Fruit fly (Drosophila melanogaster): ENCODE results near the gene CG17108.

DNA sequence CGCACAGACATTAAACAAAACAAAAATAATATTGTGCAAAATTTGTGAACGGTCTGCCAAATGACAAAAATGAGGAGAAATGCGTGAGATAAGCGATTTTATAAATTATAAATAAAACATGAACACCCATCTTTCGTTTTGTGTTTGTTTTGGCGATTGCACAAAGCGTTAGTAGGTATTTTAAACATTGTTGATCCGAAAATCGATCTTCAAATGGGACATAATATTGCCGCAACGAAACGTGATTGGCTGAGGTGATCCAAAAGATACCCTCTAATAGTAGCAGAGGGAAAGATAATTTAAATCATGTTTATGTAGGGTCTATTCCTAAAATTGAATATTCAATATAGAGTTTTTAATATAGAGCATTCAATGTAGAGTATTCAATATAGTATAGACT lies 14.3 kb downstream of the CG17108 start:
- TF ChIP-seq Hr96 (GFP tag; optimal IDR thresholded peaks at IDR 0.05) (no peak), toe (GFP tag; optimal IDR thresholded peaks at IDR 0.05) (no peak), pad (GFP tag; optimal IDR thresholded peaks at IDR 0.05) (no peak), tj (GFP tag; optimal IDR thresholded peaks at IDR 0.05) (no peak), cnc (optimal IDR thresholded peaks at IDR 0.05) (no peak), CG11617 (GFP tag; optimal IDR thresholded peaks at IDR 0.05) (no peak), CG7101 (tag; optimal IDR thresholded peaks at IDR 0.05) (no peak), CG1620 (GFP tag; optimal IDR thresholded peaks at IDR 0.05) (no peak), cic (GFP tag; optimal IDR thresholded peaks at IDR 0.05) (no peak), CG5204 (GFP tag; optimal IDR thresholded peaks at IDR 0.05) (no peak), bab1 (GFP tag; optimal IDR thresholded peaks at IDR 0.05) (no peak), Mnt (GFP tag; optimal IDR thresholded peaks at IDR 0.05) (no peak), kay (GFP tag; ENCODE audit: borderline replicate concordance) (peak; percentile 73), CG12768 (GFP tag; optimal IDR thresholded peaks at IDR 0.05) (no peak)
